Fruit fly (Drosophila melanogaster) whole organism, larva: Measurements from ENCODE around the gene CG13026.

Experiments
- noc ChIP-seq: fragments of 200-800 bp; sonication (Bioruptor generic); optimal IDR thresholded peaks from 3 replicates; lab custom pipeline; 2019; ENCODE audit warnings: missing biosample characterization, mild to moderate bottlenecking, missing genetic modification characterization, moderate library complexity

CG13026 gene

dm6 chr3L:16679492-16680120 is 46.4 kb downstream of the CG13026 start:
- TF ChIP-seq noc (tag; lab: Kevin White, UChicago) = no peak
